Fruit fly (Drosophila melanogaster): ENCODE measurements around the gene aux.

aux gene

dm6 chr3R:4174975-4175374 lies 36.6 kb upstream of the aux start:
- TF ChIP-seq sv (GFP tag; optimal IDR thresholded peaks at IDR 0.05), result no peak
- peak; percentile 26 to 57 for TF ChIP-seq dl (GFP tag; optimal IDR thresholded peaks at IDR 0.05; ENCODE audit: insufficient read depth in 1 of 2, partially characterized antibody in 2 of 2)
- TF ChIP-seq Mio (GFP tag; optimal IDR thresholded peaks at IDR 0.05), result no peak
- no peak for TF ChIP-seq brk (GFP tag; optimal IDR thresholded peaks at IDR 0.05)
- no peak for TF ChIP-seq OdsH (GFP tag; optimal IDR thresholded peaks at IDR 0.05)
- TF ChIP-seq HLH106 (tag; optimal IDR thresholded peaks at IDR 0.05), result no peak
- TF ChIP-seq Dif (GFP tag; optimal IDR thresholded peaks at IDR 0.05; ENCODE audit: partially characterized antibody), result peak; percentile 92
- TF ChIP-seq sage (GFP tag; optimal IDR thresholded peaks at IDR 0.05), result no peak
- TF ChIP-seq Vsx2 (GFP tag; optimal IDR thresholded peaks at IDR 0.05; ENCODE audit: partially characterized antibody), result peak; percentile 86
- TF ChIP-seq Abd-B (GFP tag; optimal IDR thresholded peaks at IDR 0.05), result no peak
- TF ChIP-seq CG9705 (GFP tag; optimal IDR thresholded peaks at IDR 0.05), result no peak
- no peak for TF ChIP-seq Dfd (GFP tag; optimal IDR thresholded peaks at IDR 0.05)
- TF ChIP-seq ey (GFP tag; optimal IDR thresholded peaks at IDR 0.05), result no peak
- no peak for TF ChIP-seq tai (GFP tag; optimal IDR thresholded peaks at IDR 0.05)
- no peak for TF ChIP-seq foxo (GFP tag; optimal IDR thresholded peaks at IDR 0.05)
- TF ChIP-seq h (GFP tag; optimal IDR thresholded peaks at IDR 0.05), result no peak
- no peak for TF ChIP-seq Myc (optimal IDR thresholded peaks at IDR 0.05)

- TF ChIP-seq Vsx2 (GFP tag; optimal IDR thresholded peaks at IDR 0.05; ENCODE audit: partially characterized antibody), result no peak
- TF ChIP-seq Dif (GFP tag; optimal IDR thresholded peaks at IDR 0.05; ENCODE audit: partially characterized antibody), result no peak
- no peak for TF ChIP-seq lola (GFP tag; optimal IDR thresholded peaks at IDR 0.05)
- TF ChIP-seq CG32264 (GFP tag; optimal IDR thresholded peaks at IDR 0.05), result no peak
- no peak for TF ChIP-seq Mio (GFP tag; optimal IDR thresholded peaks at IDR 0.05)
- TF ChIP-seq dmrt93B (GFP tag; optimal IDR thresholded peaks at IDR 0.05), result no peak
- no peak for TF ChIP-seq N (GFP tag; optimal IDR thresholded peaks at IDR 0.05)
- TF ChIP-seq rgr (GFP tag; optimal IDR thresholded peaks at IDR 0.05), result no peak
- no peak for TF ChIP-seq Rel (GFP tag; optimal IDR thresholded peaks at IDR 0.05)
- no peak for TF ChIP-seq Rel (tag; optimal IDR thresholded peaks at IDR 0.05)
- TF ChIP-seq sv (GFP tag; optimal IDR thresholded peaks at IDR 0.05), result no peak
- no peak for TF ChIP-seq CG9705 (GFP tag; optimal IDR thresholded peaks at IDR 0.05)
- no peak for TF ChIP-seq pan (optimal IDR thresholded peaks at IDR 0.05)
- no peak for TF ChIP-seq psq (GFP tag; optimal IDR thresholded peaks at IDR 0.05)
- TF ChIP-seq Hnf4 (GFP tag; optimal IDR thresholded peaks at IDR 0.05), result no peak
Observed at dm6 chr3R:4176728-4177127, 34.9 kb upstream of the aux start.

- TF ChIP-seq dl (GFP tag; optimal IDR thresholded peaks at IDR 0.05; ENCODE audit: insufficient read depth in 1 of 2, partially characterized antibody in 2 of 2) (no peak), sage (GFP tag; optimal IDR thresholded peaks at IDR 0.05) (no peak), ey (GFP tag; optimal IDR thresholded peaks at IDR 0.05) (no peak), sv (GFP tag; optimal IDR thresholded peaks at IDR 0.05) (no peak), Hr78 (GFP tag; optimal IDR thresholded peaks at IDR 0.05) (no peak), lola (GFP tag; optimal IDR thresholded peaks at IDR 0.05) (no peak), rgr (GFP tag; optimal IDR thresholded peaks at IDR 0.05) (no peak), Abd-B (GFP tag; optimal IDR thresholded peaks at IDR 0.05) (no peak), HLH106 (tag; optimal IDR thresholded peaks at IDR 0.05) (no peak), dmrt93B (GFP tag; optimal IDR thresholded peaks at IDR 0.05) (no peak), Dif (GFP tag; optimal IDR thresholded peaks at IDR 0.05; ENCODE audit: partially characterized antibody) (no peak), Jra (GFP tag; optimal IDR thresholded peaks at IDR 0.05) (no peak), pan (optimal IDR thresholded peaks at IDR 0.05) (no peak), Dfd (GFP tag; optimal IDR thresholded peaks at IDR 0.05) (no peak), Sp1 (GFP tag; optimal IDR thresholded peaks at IDR 0.05) (no peak), OdsH (GFP tag; optimal IDR thresholded peaks at IDR 0.05) (no peak), Hnf4 (GFP tag; optimal IDR thresholded peaks at IDR 0.05) (no peak), CG9705 (GFP tag; optimal IDR thresholded peaks at IDR 0.05) (no peak), Vsx2 (GFP tag; optimal IDR thresholded peaks at IDR 0.05; ENCODE audit: partially characterized antibody) (no peak)
Observed at dm6 chr3R:4178750-4179485, 32.7 kb upstream of the aux start.

- TF ChIP-seq Dfd (GFP tag; optimal IDR thresholded peaks at IDR 0.05), result peak; percentile 75
- TF ChIP-seq Myc (optimal IDR thresholded peaks at IDR 0.05), result no peak
- TF ChIP-seq CG32264 (GFP tag; optimal IDR thresholded peaks at IDR 0.05), result no peak
Observed at dm6 chr3R:4180543-4181214, 30.9 kb upstream of the aux start.
